Fruit fly (Drosophila melanogaster) whole organism, pupa: ENCODE measurements around the gene CG2983.
A peak's percentile ranks its signal among the peaks of the same experiment; 100 is the strongest.

ENCODE experiments used
- CG10348 ChIP-seq: fragments of 200-800 bp; sonication (Bioruptor generic); IDR thresholded peaks from 2 replicates; pipeline ENCODE4 v1.3.6; 2022; ENCODE audit warnings: missing biosample characterization, missing genetic modification characterization
- CG12605 ChIP-seq: fragments of 200-800 bp; sonication (Bioruptor generic); IDR thresholded peaks from 2 replicates; pipeline ENCODE4 v1.3.6; 2022; ENCODE audit warnings: missing biosample characterization, missing genetic modification characterization
- CG13204 ChIP-seq: fragments of 200-800 bp; sonication (Bioruptor generic); optimal IDR thresholded peaks from 2 replicates; lab custom pipeline; 2018; ENCODE audit warnings: missing biosample characterization, mild to moderate bottlenecking, missing genetic modification characterization, moderate library complexity
- CG14655 ChIP-seq: fragments of 200-800 bp; sonication (Bioruptor generic); optimal IDR thresholded peaks from 3 replicates; lab custom pipeline; 2017; ENCODE audit warnings: mild to moderate bottlenecking, missing biosample characterization, missing genetic modification reagents, missing genetic modification characterization
- CG15710 ChIP-seq: fragments of 200-800 bp; sonication (Bioruptor generic); optimal IDR thresholded peaks from 2 replicates; lab custom pipeline; 2018; ENCODE audit warnings: missing biosample characterization, mild to moderate bottlenecking, missing genetic modification characterization, moderate library complexity
- CG17806 ChIP-seq: fragments of 200-800 bp; sonication (Bioruptor generic); optimal IDR thresholded peaks from 2 replicates; lab custom pipeline; 2018; ENCODE audit warnings: missing biosample characterization, mild to moderate bottlenecking, missing genetic modification characterization, moderate library complexity
- CG32121 ChIP-seq: fragments of 200-800 bp; sonication (Bioruptor generic); IDR thresholded peaks from 2 replicates; pipeline ENCODE4 v1.3.6; 2022; ENCODE audit warnings: missing biosample characterization, missing genetic modification characterization
- CG34367 ChIP-seq: fragments of 200-800 bp; sonication (Bioruptor generic); optimal IDR thresholded peaks from 2 replicates; lab custom pipeline; 2018; ENCODE audit warnings: missing biosample characterization, mild to moderate bottlenecking, missing genetic modification characterization
- CG4496 ChIP-seq: fragments of 200-800 bp; sonication (Bioruptor generic); IDR thresholded peaks from 3 replicates; pipeline ENCODE4 v1.3.6; 2022; ENCODE audit warnings: missing biosample characterization, missing genetic modification characterization
- CG8159 ChIP-seq: fragments of 200-800 bp; sonication (Bioruptor generic); optimal IDR thresholded peaks from 3 replicates; lab custom pipeline; 2018; ENCODE audit warnings: missing biosample characterization, mild to moderate bottlenecking, missing genetic modification characterization, moderate library complexity
- CG8301 ChIP-seq: fragments of 200-800 bp; sonication (Bioruptor generic); optimal IDR thresholded peaks from 2 replicates; lab custom pipeline; 2018; ENCODE audit warnings: missing biosample characterization, mild to moderate bottlenecking, missing genetic modification characterization
- CG9948 ChIP-seq: fragments of 200-800 bp; sonication (Bioruptor generic); optimal IDR thresholded peaks from 2 replicates; lab custom pipeline; 2018; ENCODE audit warnings: missing biosample characterization, mild to moderate bottlenecking, missing genetic modification characterization, moderate library complexity
- D1 ChIP-seq: fragments of 200-800 bp; sonication (Bioruptor generic); optimal IDR thresholded peaks from 2 replicates; lab custom pipeline; 2018; ENCODE audit warnings: missing biosample characterization, mild to moderate bottlenecking, missing genetic modification characterization, moderate library complexity
- EcR ChIP-seq: fragments of 200-800 bp; sonication (Bioruptor generic); optimal IDR thresholded peaks from 3 replicates; lab custom pipeline; 2019; ENCODE audit warnings: missing biosample characterization, missing genetic modification characterization, mild to moderate bottlenecking, moderate library complexity, missing genetic modification reagents
- Ets98B ChIP-seq: fragments of 200-800 bp; sonication (Bioruptor generic); IDR thresholded peaks from 2 replicates; pipeline ENCODE4 v1.3.6; 2022; ENCODE audit warnings: missing biosample characterization, missing genetic modification characterization
- Pif1A ChIP-seq: fragments of 200-800 bp; sonication (Bioruptor generic); optimal IDR thresholded peaks from 3 replicates; lab custom pipeline; 2016; ENCODE audit warnings: missing biosample characterization, missing genetic modification characterization
- Pif1B ChIP-seq: fragments of 200-800 bp; sonication (Bioruptor generic); optimal IDR thresholded peaks from 3 replicates; lab custom pipeline; 2016; ENCODE audit warnings: missing biosample characterization, missing genetic modification characterization
- Snoo ChIP-seq: fragments of 200-800 bp; sonication (Bioruptor generic); optimal IDR thresholded peaks from 3 replicates; lab custom pipeline; 2017; ENCODE audit warnings: missing biosample characterization, mild to moderate bottlenecking, missing genetic modification characterization, inconsistent platforms
- fd96Ca ChIP-seq: fragments of 200-800 bp; sonication (Bioruptor generic); IDR thresholded peaks from 3 replicates; pipeline ENCODE4 v1.3.6; 2022; ENCODE audit warnings: missing biosample characterization, missing genetic modification characterization
- gl ChIP-seq: fragments of 200-800 bp; sonication (Bioruptor generic); optimal IDR thresholded peaks from 2 replicates; lab custom pipeline; 2018; ENCODE audit warnings: missing biosample characterization, mild to moderate bottlenecking, missing genetic modification characterization
- rn ChIP-seq: fragments of 200-800 bp; sonication (Bioruptor generic); IDR thresholded peaks from 2 replicates; pipeline ENCODE4 v1.3.6; 2022; ENCODE audit warnings: missing biosample characterization, missing genetic modification characterization

The CG2983 gene

DNA sequence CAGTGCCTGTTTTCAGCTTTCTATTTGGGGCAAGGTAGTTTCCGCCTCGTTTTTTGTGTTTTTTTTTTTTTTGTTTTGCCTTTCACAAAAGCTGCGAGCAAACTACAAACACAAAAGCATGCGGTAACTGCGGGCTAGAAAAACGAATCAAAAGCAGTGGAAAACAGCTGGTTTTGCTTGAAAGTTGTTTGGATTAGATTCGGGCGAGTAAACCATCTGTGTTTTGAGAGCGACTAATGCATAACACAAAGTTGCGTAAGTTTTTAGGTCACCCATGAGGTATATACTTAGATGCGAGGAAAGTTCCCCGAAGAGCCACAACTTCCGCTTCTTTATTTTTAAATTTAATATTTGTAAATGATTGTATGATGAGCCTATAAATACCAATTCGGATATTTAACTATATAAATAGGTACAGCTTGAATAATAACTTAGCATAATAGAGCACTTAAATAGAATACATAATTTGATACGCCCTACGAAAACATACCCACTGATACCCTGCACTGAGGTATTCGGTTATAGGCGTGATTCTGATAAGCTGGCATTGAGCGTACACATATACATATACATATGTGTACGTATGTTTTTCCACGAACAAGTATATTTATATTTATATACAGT lies 25.0 kb downstream of the CG2983 start:
- TF ChIP-seq Ets98B (peak; percentile 32; the same call in 1 of the 2 replicates), Snoo (tag; lab: Kevin White, UChicago) (no peak)

DNA sequence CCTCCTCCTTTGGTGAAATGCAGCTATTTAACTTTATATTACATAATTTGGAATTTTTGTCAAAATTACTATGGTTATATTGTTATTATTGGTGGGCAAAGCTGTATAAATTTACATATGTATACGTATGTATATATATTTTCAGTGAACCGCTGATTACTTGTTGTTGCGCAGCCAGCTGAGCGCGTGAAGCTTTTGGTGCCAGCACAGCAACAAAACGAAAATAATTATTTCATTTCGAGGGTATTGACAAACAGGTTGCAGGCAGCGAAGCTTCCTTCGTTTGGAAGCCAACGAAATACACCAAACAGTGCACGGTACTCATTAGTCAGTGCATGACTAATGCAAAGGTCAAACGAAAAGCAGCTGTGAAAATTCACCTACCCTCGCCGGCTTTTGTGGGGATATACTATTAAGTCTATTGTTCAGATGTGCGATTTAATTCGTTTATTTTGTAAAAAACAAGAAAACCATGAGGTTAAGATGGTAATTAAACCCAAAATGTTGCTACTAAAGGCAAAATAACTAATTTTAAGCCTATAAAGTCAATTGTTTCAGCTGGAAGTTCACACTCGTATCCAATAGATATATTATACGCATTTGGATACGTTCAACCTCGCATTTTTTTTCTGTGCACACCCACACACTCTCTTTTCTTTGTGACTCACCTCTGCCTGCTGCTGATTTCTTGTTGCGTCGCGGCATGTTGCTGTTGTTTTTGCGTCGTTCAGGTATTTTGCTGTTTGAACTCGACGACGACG lies 25.7 kb downstream of the CG2983 start:
- peak; percentile 42 for TF ChIP-seq CG8159 (tag; lab: Kevin White, UChicago)
- peak; percentile 1 for TF ChIP-seq Pif1B
- no peak; the same call in 2 of the 3 replicates for TF ChIP-seq CG4496 (GFP tag; lab: Robert Waterston, UW)
- TF ChIP-seq CG32121 (GFP tag; lab: Robert Waterston, UW) = 0 out of 2 replicates have a peak, but pooled peaks have one; percentile 47
- no peak for TF ChIP-seq CG34367
- TF ChIP-seq gl (tag; lab: Kevin White, UChicago) = no peak
- peak; percentile 48; the same call in 1 of the 3 replicates for TF ChIP-seq fd96Ca (GFP tag; lab: Robert Waterston, UW)
- TF ChIP-seq CG13204 (GFP tag; lab: Kevin White, UChicago) = no peak
- peak; percentile 32 for TF ChIP-seq CG9948 (tag; lab: Kevin White, UChicago)
- no peak for TF ChIP-seq CG17806 (tag; lab: Kevin White, UChicago)
- TF ChIP-seq CG8301 (tag; lab: Kevin White, UChicago) = peak; percentile 0
- TF ChIP-seq Snoo (tag; lab: Kevin White, UChicago) = peak; percentile 37
- TF ChIP-seq Pif1A = peak; percentile 22
- no peak for TF ChIP-seq CG10348 (GFP tag; lab: Robert Waterston, UW)
- no peak for TF ChIP-seq rn (GFP tag; lab: Robert Waterston, UW)
- TF ChIP-seq CG12605 (GFP tag; lab: Robert Waterston, UW) = no peak
- peak; percentile 27 for TF ChIP-seq CG15710
- peak; percentile 1 for TF ChIP-seq EcR
- TF ChIP-seq Ets98B = peak; percentile 20; the same call in 1 of the 2 replicates

DNA sequence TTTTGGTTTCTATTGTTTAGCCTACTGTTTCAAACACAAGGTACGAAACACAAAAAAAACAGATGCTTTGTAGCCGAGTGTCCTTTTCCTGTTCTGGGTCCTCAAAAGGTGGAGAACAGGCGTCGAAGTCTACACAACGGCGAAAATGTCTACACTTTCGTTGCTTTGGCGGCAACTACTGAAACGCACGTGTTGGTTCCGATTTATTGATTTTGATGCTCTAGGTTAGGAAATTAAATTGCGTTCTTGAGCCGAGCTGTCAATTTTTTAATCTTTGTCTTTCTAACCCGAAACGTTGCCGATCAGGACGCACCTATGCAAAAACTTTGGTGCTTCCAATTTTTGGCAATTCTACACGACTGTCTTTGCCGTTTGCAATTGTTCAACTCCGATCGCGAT lies 26.3 kb downstream of the CG2983 start:
- TF ChIP-seq CG10348 (GFP tag; lab: Robert Waterston, UW) (no peak), CG13204 (GFP tag; lab: Kevin White, UChicago) (no peak), CG32121 (GFP tag; lab: Robert Waterston, UW) (no peak), CG34367 (no peak), gl (tag; lab: Kevin White, UChicago) (no peak), EcR (no peak), CG12605 (GFP tag; lab: Robert Waterston, UW) (no peak), rn (GFP tag; lab: Robert Waterston, UW) (no peak), CG14655 (GFP tag; lab: Kevin White, UChicago) (no peak), Ets98B (no peak), CG15710 (no peak), CG8159 (tag; lab: Kevin White, UChicago) (no peak), D1 (tag; lab: Kevin White, UChicago) (no peak), Pif1B (no peak), fd96Ca (GFP tag; lab: Robert Waterston, UW) (no peak), Pif1A (no peak), CG8301 (tag; lab: Kevin White, UChicago) (no peak), CG17806 (tag; lab: Kevin White, UChicago) (no peak), Snoo (tag; lab: Kevin White, UChicago) (no peak), CG9948 (tag; lab: Kevin White, UChicago) (no peak)

DNA sequence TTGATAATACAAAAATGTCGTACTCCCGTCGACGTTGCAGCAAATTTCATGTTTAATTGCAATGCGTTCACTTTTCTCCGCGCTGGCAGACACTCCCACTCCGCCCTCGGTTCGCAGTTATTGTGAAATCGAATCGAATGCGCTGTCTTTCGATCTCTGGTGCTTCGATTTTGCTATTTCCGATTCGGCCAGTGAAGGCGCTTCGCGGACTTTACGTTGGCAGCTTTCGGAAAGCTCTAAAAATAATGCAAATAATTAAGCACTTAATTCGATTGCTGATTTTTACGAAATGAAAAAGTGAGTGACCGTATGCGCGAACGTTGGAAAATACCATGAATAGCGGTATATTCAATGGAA lies 26.7 kb downstream of the CG2983 start, which contains the start of gene Ifrd1:
Gene Ifrd1, minus strand, starts transcription at position 305 of the 357 bp plus-strand sequence.
- no peak for TF ChIP-seq CG17806 (tag; lab: Kevin White, UChicago)
- TF ChIP-seq CG8159 (tag; lab: Kevin White, UChicago) = no peak
- TF ChIP-seq gl (tag; lab: Kevin White, UChicago) = no peak
- no peak for TF ChIP-seq Pif1B
- no peak for TF ChIP-seq D1 (tag; lab: Kevin White, UChicago)
- TF ChIP-seq Pif1A = no peak
- no peak for TF ChIP-seq Snoo (tag; lab: Kevin White, UChicago)
- TF ChIP-seq CG8301 (tag; lab: Kevin White, UChicago) = no peak
- no peak for TF ChIP-seq CG14655 (GFP tag; lab: Kevin White, UChicago)
- TF ChIP-seq CG13204 (GFP tag; lab: Kevin White, UChicago) = no peak
- TF ChIP-seq Ets98B = no peak
- TF ChIP-seq CG4496 (GFP tag; lab: Robert Waterston, UW) = no peak

DNA sequence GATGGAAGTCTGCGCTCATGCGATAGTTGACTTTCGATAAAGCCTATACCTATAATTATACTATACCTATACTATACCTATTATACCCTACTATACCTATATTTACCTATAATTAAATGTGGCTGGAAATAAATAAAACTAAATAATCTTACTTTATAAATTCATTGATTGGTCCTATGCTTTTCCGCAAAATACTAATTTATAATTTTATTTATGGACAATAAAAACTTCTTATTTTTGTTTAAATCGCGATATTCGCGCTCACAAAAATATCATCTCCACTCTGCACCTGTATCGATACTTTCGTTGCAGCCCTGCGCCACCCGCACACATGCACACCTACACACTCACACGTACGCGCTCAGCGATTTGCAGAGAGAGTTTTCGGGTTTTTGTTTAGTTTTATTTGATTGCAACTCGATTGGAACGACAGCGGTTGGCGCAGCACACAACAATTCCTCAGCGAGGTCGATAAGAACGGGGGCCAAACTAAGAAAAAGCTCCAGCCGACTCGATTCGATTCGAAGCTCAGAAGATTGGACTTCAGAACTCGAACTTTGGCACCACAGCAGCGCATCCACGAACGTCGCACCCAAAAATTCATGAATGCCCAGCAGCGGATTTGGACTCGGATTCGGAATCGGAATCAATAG lies 27.2 kb downstream of the CG2983 start, which contains the start of gene CG8814:
Gene CG8814, plus strand, starts transcription at position 349 of the 653 bp plus-strand sequence.
- TF ChIP-seq Pif1A = peak; percentile 58
- no peak for TF ChIP-seq rn (GFP tag; lab: Robert Waterston, UW)
- peak; percentile 3 for TF ChIP-seq CG17806 (tag; lab: Kevin White, UChicago)
- peak; percentile 63 for TF ChIP-seq CG14655 (GFP tag; lab: Kevin White, UChicago)
- TF ChIP-seq Ets98B = peak; percentile 79
- TF ChIP-seq EcR = peak; percentile 7
- peak; percentile 53 for TF ChIP-seq Snoo (tag; lab: Kevin White, UChicago)
- no peak for TF ChIP-seq CG34367
- TF ChIP-seq CG9948 (tag; lab: Kevin White, UChicago) = peak; percentile 20
- peak; percentile 63; the same call in 1 of the 2 replicates for TF ChIP-seq CG32121 (GFP tag; lab: Robert Waterston, UW)
- peak; percentile 43 for TF ChIP-seq CG8159 (tag; lab: Kevin White, UChicago)
- peak; percentile 52 for TF ChIP-seq CG8301 (tag; lab: Kevin White, UChicago)
- peak; percentile 86 for TF ChIP-seq CG12605 (GFP tag; lab: Robert Waterston, UW)
- peak; percentile 45 for TF ChIP-seq CG15710
- peak; percentile 35 for TF ChIP-seq Pif1B
- peak; percentile 85 for TF ChIP-seq gl (tag; lab: Kevin White, UChicago)
- no peak for TF ChIP-seq D1 (tag; lab: Kevin White, UChicago)
- TF ChIP-seq CG13204 (GFP tag; lab: Kevin White, UChicago) = no peak
- TF ChIP-seq CG10348 (GFP tag; lab: Robert Waterston, UW) = no peak
- peak; percentile 67; the same call in 1 of the 3 replicates for TF ChIP-seq fd96Ca (GFP tag; lab: Robert Waterston, UW)
- TF ChIP-seq CG4496 (GFP tag; lab: Robert Waterston, UW) = peak; percentile 85
- TF ChIP-seq, all 21 proteins: peak for 16
